Worm (Caenorhabditis elegans): Measurements from ENCODE around the gene K08D8.7.

K08D8.7 gene

ce11 chrIV:12918256-12918655 is 21.6 kb downstream of the K08D8.7 start, which contains the start of gene C32H11.3:
Gene C32H11.3 (plus strand): TSS chrIV:12918556.
- TF ChIP-seq aptf-3 (GFP tag; IDR thresholded peaks at IDR 0.05), result no peak
- no peak for TF ChIP-seq Y56A3A.18 (GFP tag; IDR thresholded peaks at IDR 0.05)
- no peak for TF ChIP-seq B0019.2 (GFP tag; conservative IDR thresholded peaks at IDR 0.05)
- no peak for TF ChIP-seq nfya-1 (tag; optimal IDR thresholded peaks at IDR 0.05; ENCODE audit: borderline replicate concordance, insufficient read depth)
- TF ChIP-seq zim-3 (tag; optimal IDR thresholded peaks at IDR 0.05), result no peak
- TF ChIP-seq madf-3 (GFP tag; IDR thresholded peaks at IDR 0.05), result no peak
- no peak for TF ChIP-seq xnd-1 (tag; optimal IDR thresholded peaks at IDR 0.05)
- TF ChIP-seq ceh-91 (GFP tag; IDR thresholded peaks at IDR 0.05), result no peak
- TF ChIP-seq die-1 (tag; optimal IDR thresholded peaks at IDR 0.05), result no peak

ce11 chrIV:12920553-12920952 is 23.9 kb downstream of the K08D8.7 start:
- TF ChIP-seq him-1 (tag; optimal IDR thresholded peaks at IDR 0.05) (no peak), T26A5.8 (tag; optimal IDR thresholded peaks at IDR 0.05) (no peak), nfya-2 (GFP tag; IDR thresholded peaks at IDR 0.05) (no peak), ceh-27 (GFP tag; optimal IDR thresholded peaks at IDR 0.05) (no peak), ceh-40 (GFP tag; IDR thresholded peaks at IDR 0.05) (no peak), fkh-3 (tag; optimal IDR thresholded peaks at IDR 0.05) (no peak), D2030.7 (GFP tag; IDR thresholded peaks at IDR 0.05) (no peak), snpc-3.4 (tag; optimal IDR thresholded peaks at IDR 0.05) (no peak), ztf-26 (tag; optimal IDR thresholded peaks at IDR 0.05) (no peak), pbrm-1 (GFP tag; IDR thresholded peaks at IDR 0.05) (no peak), Y56A3A.18 (GFP tag; IDR thresholded peaks at IDR 0.05) (no peak), C17E4.6 (GFP tag; IDR thresholded peaks at IDR 0.05) (no peak), F10E7.11 (tag; optimal IDR thresholded peaks at IDR 0.05) (no peak), tbp1 (GFP tag; optimal IDR thresholded peaks at IDR 0.05) (no peak), attf-3 (GFP tag; conservative IDR thresholded peaks at IDR 0.05) (no peak), die-1 (tag; optimal IDR thresholded peaks at IDR 0.05) (no peak), egrh-3 (GFP tag; IDR thresholded peaks at IDR 0.05) (no peak)

DNA sequence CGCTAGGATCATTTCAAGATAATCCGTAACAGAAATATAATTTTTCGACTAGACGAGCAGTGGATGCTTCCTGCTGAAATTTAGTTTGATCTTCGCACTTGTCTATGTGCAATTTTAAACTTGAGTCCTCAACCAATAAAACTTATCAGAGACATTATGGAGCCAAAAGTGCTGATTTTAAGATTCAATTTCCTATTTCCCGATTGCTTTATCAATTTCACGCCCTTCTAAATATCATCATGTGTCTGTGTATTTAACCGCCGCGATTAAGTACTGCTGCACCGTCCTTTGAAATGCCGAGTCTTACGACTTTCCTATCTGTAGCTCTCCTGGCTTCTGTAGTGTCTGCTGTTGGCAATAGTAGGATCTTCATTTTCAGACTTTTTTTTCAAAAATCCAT is 24.4 kb downstream of the K08D8.7 start, which contains the start of gene C32H11.4:
C32H11.4 (plus strand) TSS at position 238 of the 400 bp plus-strand sequence.
- peak; percentile 32 for TF ChIP-seq nhr-80 (tag; optimal IDR thresholded peaks at IDR 0.05)
- TF ChIP-seq ceh-79 (tag; optimal IDR thresholded peaks at IDR 0.05), result no peak

DNA sequence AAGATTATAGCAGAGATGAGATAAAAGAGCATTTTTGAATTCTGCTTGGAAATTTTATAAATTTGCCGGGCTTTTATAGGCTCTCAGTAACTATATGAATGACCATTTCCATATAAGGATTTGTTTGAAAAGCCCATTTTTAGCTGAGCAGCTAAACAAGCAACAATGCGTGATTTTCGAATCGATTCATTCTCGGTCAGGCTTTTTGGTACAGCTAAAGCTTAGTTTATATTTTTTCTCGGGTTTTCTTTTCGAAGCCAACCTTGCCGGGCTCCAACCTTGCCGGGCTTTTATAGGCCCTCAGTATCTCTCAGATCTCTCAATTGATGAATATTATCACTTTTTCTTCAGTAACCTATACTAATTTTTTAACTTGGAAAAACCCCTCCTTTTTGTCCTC is 27.7 kb downstream of the K08D8.7 start, which contains the start of gene srlf-4:
srlf-4 (minus strand) TSS at position 101 of the 400 bp plus-strand sequence.
- TF ChIP-seq ztf-6 (GFP tag; IDR thresholded peaks at IDR 0.05) (no peak), ceh-79 (tag; optimal IDR thresholded peaks at IDR 0.05) (no peak), mxl-1 (tag; optimal IDR thresholded peaks at IDR 0.05) (no peak), madf-8 (GFP tag; conservative IDR thresholded peaks at IDR 0.05) (no peak), nhr-120 (GFP tag; IDR thresholded peaks at IDR 0.05) (no peak), bed-1 (GFP tag; IDR thresholded peaks at IDR 0.05) (0 out of 2 replicates have a peak, but pooled peaks have one; percentile 34), efl-1 (GFP tag; optimal IDR thresholded peaks at IDR 0.05) (no peak), sea-2 (GFP tag; IDR thresholded peaks at IDR 0.05) (no peak), D2030.7 (GFP tag; IDR thresholded peaks at IDR 0.05) (no peak)

DNA sequence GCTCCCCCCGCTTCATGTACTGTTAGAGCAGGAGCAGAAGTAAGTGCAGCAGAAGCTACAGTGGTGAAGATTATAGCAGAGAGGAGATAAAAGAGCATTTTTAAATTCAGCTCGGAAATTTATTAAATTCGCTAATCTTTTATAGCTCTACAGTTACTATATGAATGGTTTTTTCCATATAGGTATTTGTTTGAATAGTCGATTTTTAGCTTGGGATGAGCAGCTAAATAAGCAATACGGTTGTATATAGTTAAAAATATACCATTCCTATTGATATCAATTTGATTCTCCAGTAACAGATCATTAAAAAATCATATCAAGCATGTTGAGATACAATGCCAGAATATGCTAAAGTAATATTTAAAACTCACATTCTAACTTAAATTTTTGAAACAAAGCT is 30.0 kb downstream of the K08D8.7 start, which contains the start of gene srlf-5:
srlf-5 (minus strand) TSS at position 101 of the 400 bp plus-strand sequence.
- TF ChIP-seq dpl-1 (GFP tag; optimal IDR thresholded peaks at IDR 0.05) (no peak), ztf-3 (GFP tag; optimal IDR thresholded peaks at IDR 0.05) (no peak), unc-62 (GFP tag; optimal IDR thresholded peaks at IDR 0.05) (no peak), C06A6.2 (GFP tag; conservative IDR thresholded peaks at IDR 0.05) (no peak), B0019.2 (GFP tag; conservative IDR thresholded peaks at IDR 0.05) (no peak), pbrm-1 (GFP tag; IDR thresholded peaks at IDR 0.05) (no peak), ZK185.1 (tag; optimal IDR thresholded peaks at IDR 0.05; ENCODE audit: poor library complexity, severe bottlenecking) (no peak), efl-1 (GFP tag; optimal IDR thresholded peaks at IDR 0.05) (no peak), madf-6 (GFP tag; IDR thresholded peaks at IDR 0.05) (no peak), ztf-18 (tag; optimal IDR thresholded peaks at IDR 0.05) (no peak), cebp-2 (GFP tag; IDR thresholded peaks at IDR 0.05) (no peak), Y67H2A.10 (GFP tag; conservative IDR thresholded peaks at IDR 0.05) (no peak)

Measured in whole organism, young adult.